Worm (Caenorhabditis elegans) whole organism, L4 larva: ENCODE measurements around the gene gphr-2.
A peak's percentile ranks its signal among the peaks of the same experiment; 100 is the strongest.

Source experiments
- F26F4.8 ChIP-seq: fragments of 200-800 bp; sonication (Bioruptor generic); conservative IDR thresholded peaks from 2 replicates; pipeline ENCODE4 v1.3.6; 2022; ENCODE audit warnings: missing genetic modification characterization, missing compliant biosample characterization
- F37D6.2 ChIP-seq: sonication (generic microtip); optimal IDR thresholded peaks from 2 replicates; lab custom pipeline; 2016; ENCODE audit warnings: mild to moderate bottlenecking, missing genetic modification characterization, missing compliant biosample characterization
- F44E2.7 ChIP-seq: fragments of 200-800 bp; sonication (Bioruptor generic); IDR thresholded peaks from 2 replicates; pipeline ENCODE4 v2.1.2; 2022; ENCODE audit warnings: missing genetic modification characterization, missing compliant biosample characterization
- T26A8.4 ChIP-seq: fragments of 200-800 bp; sonication (Bioruptor generic); IDR thresholded peaks from 2 replicates; pipeline ENCODE4 v1.3.6; 2022; ENCODE audit warnings: missing genetic modification characterization, missing compliant biosample characterization
- Y105C5A.15 ChIP-seq: fragments of 200-800 bp; sonication (Bioruptor generic); IDR thresholded peaks from 2 replicates; pipeline ENCODE4 v1.3.6; 2022; ENCODE audit warnings: missing genetic modification characterization, missing compliant biosample characterization
- Y48G9A.11 ChIP-seq: fragments of 200-800 bp; sonication (Bioruptor generic); IDR thresholded peaks from 2 replicates; pipeline ENCODE4 v1.3.6; 2022; ENCODE audit warnings: missing genetic modification reagents, missing genetic modification characterization, missing compliant biosample characterization
- aha-1 ChIP-seq: fragments of 150-350 bp; peaks from one replicate; lab custom pipeline; 2014; ENCODE audit warnings: missing biosample characterization, missing genetic modification characterization
- arid-1 ChIP-seq: fragments of 200-800 bp; sonication (Bioruptor generic); conservative IDR thresholded peaks from 2 replicates; pipeline ENCODE4 v1.3.6; 2022; ENCODE audit warnings: missing genetic modification reagents, missing genetic modification characterization, missing compliant biosample characterization
- ceh-20 ChIP-seq: fragments of 200-800 bp; sonication (Bioruptor generic); IDR thresholded peaks from 2 replicates; pipeline ENCODE4 v1.3.6; 2022; ENCODE audit warnings: missing genetic modification reagents, missing genetic modification characterization, missing compliant biosample characterization
- ceh-28 ChIP-seq: fragments of 150-350 bp; optimal IDR thresholded peaks from 2 replicates; lab custom pipeline; 2014; ENCODE audit warnings: missing biosample characterization, missing genetic modification reagents, missing genetic modification characterization
- ceh-32 ChIP-seq: sonication (generic microtip); optimal IDR thresholded peaks from 2 replicates; lab custom pipeline; 2016; ENCODE audit warnings: mild to moderate bottlenecking, missing genetic modification characterization, missing compliant biosample characterization; ENCODE audit not compliant: poor library complexity
- ceh-62 ChIP-seq: sonication (generic microtip); optimal IDR thresholded peaks from 2 replicates; lab custom pipeline; 2017; ENCODE audit warnings: missing biosample characterization, missing genetic modification characterization
- ctbp-1 ChIP-seq: fragments of 200-800 bp; sonication (Bioruptor generic); IDR thresholded peaks from 2 replicates; pipeline ENCODE4 v1.3.6; 2022; ENCODE audit warnings: missing genetic modification reagents, missing genetic modification characterization, missing compliant biosample characterization
- daf-16 ChIP-seq, 3 experiments: sonication (generic microtip); optimal IDR thresholded peaks; 2 replicates each; lab custom pipeline; 2016 to 2017; ENCODE audit warnings: missing genetic modification characterization in 3 of 3, missing genetic modification reagents in 3 of 3, mild to moderate bottlenecking in 2 of 3, missing compliant biosample characterization in 2 of 3, missing biosample characterization in 1 of 3, moderate library complexity in 1 of 3
- daf-19 ChIP-seq: fragments of 200-800 bp; sonication (Bioruptor generic); conservative IDR thresholded peaks from 2 replicates; pipeline ENCODE4 v1.3.6; 2022; ENCODE audit warnings: missing genetic modification characterization, missing compliant biosample characterization
- egl-27 ChIP-seq: sonication (generic microtip); optimal IDR thresholded peaks from 3 replicates; lab custom pipeline; 2017; ENCODE audit warnings: missing biosample characterization, missing genetic modification reagents, missing genetic modification characterization
- gei-8 ChIP-seq: fragments of 200-800 bp; sonication (Bioruptor generic); optimal IDR thresholded peaks from 2 replicates; lab custom pipeline; 2018; ENCODE audit warnings: mild to moderate bottlenecking, missing genetic modification characterization, missing compliant biosample characterization
- hlh-11 ChIP-seq: fragments of 200-800 bp; sonication (Bioruptor generic); optimal IDR thresholded peaks from 2 replicates; lab custom pipeline; 2018; ENCODE audit warnings: mild to moderate bottlenecking, missing genetic modification characterization, missing compliant biosample characterization
- hlh-30 ChIP-seq: sonication (generic microtip); optimal IDR thresholded peaks from 2 replicates; lab custom pipeline; 2017; ENCODE audit warnings: antibody characterized with exemption, mild to moderate bottlenecking, missing genetic modification characterization, missing compliant biosample characterization; ENCODE audit not compliant: insufficient read depth
- hmg-1.1 ChIP-seq: fragments of 200-800 bp; sonication (Bioruptor generic); IDR thresholded peaks from 2 replicates; pipeline ENCODE4 v1.3.6; 2022; ENCODE audit warnings: missing genetic modification reagents, missing genetic modification characterization, missing compliant biosample characterization
- lin-29 ChIP-seq: fragments of 200-800 bp; sonication (Bioruptor generic); IDR thresholded peaks from 2 replicates; pipeline ENCODE4 v1.3.6; 2022; ENCODE audit warnings: missing genetic modification reagents, missing genetic modification characterization, missing compliant biosample characterization
- lin-39 ChIP-seq: fragments of 150-350 bp; optimal IDR thresholded peaks from 2 replicates; lab custom pipeline; 2014; ENCODE audit warnings: missing biosample characterization, missing genetic modification reagents, missing genetic modification characterization
- mxl-3 ChIP-seq: fragments of 200-800 bp; sonication (Bioruptor generic); optimal IDR thresholded peaks from 2 replicates; lab custom pipeline; 2018; ENCODE audit warnings: mild to moderate bottlenecking, missing genetic modification characterization, missing compliant biosample characterization
- nhr-102 ChIP-seq: sonication (generic microtip); optimal IDR thresholded peaks from 2 replicates; lab custom pipeline; 2016; ENCODE audit warnings: mild to moderate bottlenecking, missing genetic modification characterization, moderate library complexity, missing compliant biosample characterization
- nhr-11 ChIP-seq: fragments of 150-350 bp; optimal IDR thresholded peaks from 2 replicates; lab custom pipeline; 2014; ENCODE audit warnings: missing biosample characterization, missing genetic modification characterization
- nhr-237 ChIP-seq: sonication (generic microtip); optimal IDR thresholded peaks from 2 replicates; lab custom pipeline; 2017; ENCODE audit warnings: missing biosample characterization, missing genetic modification characterization
- nhr-41 ChIP-seq: fragments of 200-800 bp; sonication (Bioruptor generic); IDR thresholded peaks from 2 replicates; pipeline ENCODE4 v1.3.6; 2022; ENCODE audit warnings: missing genetic modification reagents, missing genetic modification characterization, missing compliant biosample characterization
- nhr-42 ChIP-seq: fragments of 200-800 bp; sonication (Bioruptor generic); IDR thresholded peaks from 2 replicates; pipeline ENCODE4 v1.3.6; 2022; ENCODE audit warnings: missing genetic modification characterization, missing compliant biosample characterization
- nhr-48 ChIP-seq: sonication (generic microtip); optimal IDR thresholded peaks from 2 replicates; lab custom pipeline; 2016; ENCODE audit warnings: mild to moderate bottlenecking, missing genetic modification characterization, missing compliant biosample characterization
- nhr-76 ChIP-seq: fragments of 150-350 bp; optimal IDR thresholded peaks from 2 replicates; lab custom pipeline; 2014; ENCODE audit warnings: missing biosample characterization, missing genetic modification characterization
- nhr-77 ChIP-seq: fragments of 150-350 bp; optimal IDR thresholded peaks from 2 replicates; lab custom pipeline; 2014; ENCODE audit warnings: missing biosample characterization, missing genetic modification characterization
- pha-4 ChIP-seq, 2 experiments: fragments of 150-350 bp in 1 of 2; fragments of 200-800 bp in 1 of 2; sonication (Bioruptor generic) in 1 of 2; IDR thresholded peaks in 1 of 2; optimal IDR thresholded peaks in 1 of 2; 2 replicates each; pipeline versions ENCODE4 v1.3.6 to Lab custom; 2014 to 2022; ENCODE audit warnings: missing genetic modification characterization in 2 of 2, missing genetic modification reagents in 2 of 2, missing biosample characterization in 1 of 2, missing compliant biosample characterization in 1 of 2
- set-16 ChIP-seq: fragments of 200-800 bp; sonication (Bioruptor generic); IDR thresholded peaks from 2 replicates; pipeline ENCODE4 v1.3.6; 2022; ENCODE audit warnings: missing genetic modification reagents, missing genetic modification characterization, missing compliant biosample characterization
- snpc-1.2 ChIP-seq: fragments of 200-800 bp; sonication (Bioruptor generic); IDR thresholded peaks from 2 replicates; pipeline ENCODE4 v1.3.6; 2022; ENCODE audit warnings: missing genetic modification reagents, missing genetic modification characterization, missing compliant biosample characterization
- spr-1 ChIP-seq: sonication (generic microtip); optimal IDR thresholded peaks from 2 replicates; lab custom pipeline; 2016; ENCODE audit warnings: mild to moderate bottlenecking, missing genetic modification characterization, missing compliant biosample characterization
- tag-97 ChIP-seq: fragments of 200-800 bp; sonication (Bioruptor generic); IDR thresholded peaks from 2 replicates; pipeline ENCODE4 v1.3.6; 2022; ENCODE audit warnings: missing genetic modification characterization, missing compliant biosample characterization
- unc-39 ChIP-seq: sonication (generic microtip); optimal IDR thresholded peaks from 2 replicates; lab custom pipeline; 2017; ENCODE audit warnings: missing biosample characterization, missing genetic modification characterization
- unc-62 ChIP-seq, 3 experiments: fragments of 150-350 bp in 1 of 3; sonication (generic microtip); optimal IDR thresholded peaks in 2 of 3; peaks in 1 of 3; 1 replicate in 1 of 3; 2 replicates in 2 of 3; lab custom pipeline; 2014 to 2017; ENCODE audit warnings: missing biosample characterization in 3 of 3, missing genetic modification characterization in 3 of 3, missing genetic modification reagents in 3 of 3, missing genotype in 1 of 3
- vab-7 ChIP-seq: fragments of 200-800 bp; sonication (Bioruptor generic); IDR thresholded peaks from 2 replicates; pipeline ENCODE4 v1.3.6; 2022; ENCODE audit warnings: missing genetic modification reagents, missing genetic modification characterization, missing compliant biosample characterization
- zag-1 ChIP-seq: fragments of 150-350 bp; optimal IDR thresholded peaks from 2 replicates; lab custom pipeline; 2014; ENCODE audit warnings: missing biosample characterization, missing genetic modification characterization
- zfp-3 ChIP-seq: fragments of 200-800 bp; sonication (Bioruptor generic); conservative IDR thresholded peaks from 2 replicates; pipeline ENCODE4 v1.3.6; 2022; ENCODE audit warnings: missing genetic modification reagents, missing genetic modification characterization, missing compliant biosample characterization
- ztf-11 ChIP-seq: fragments of 150-350 bp; optimal IDR thresholded peaks from 2 replicates; lab custom pipeline; 2014; ENCODE audit warnings: missing biosample characterization, missing genetic modification characterization

gphr-2 gene

DNA sequence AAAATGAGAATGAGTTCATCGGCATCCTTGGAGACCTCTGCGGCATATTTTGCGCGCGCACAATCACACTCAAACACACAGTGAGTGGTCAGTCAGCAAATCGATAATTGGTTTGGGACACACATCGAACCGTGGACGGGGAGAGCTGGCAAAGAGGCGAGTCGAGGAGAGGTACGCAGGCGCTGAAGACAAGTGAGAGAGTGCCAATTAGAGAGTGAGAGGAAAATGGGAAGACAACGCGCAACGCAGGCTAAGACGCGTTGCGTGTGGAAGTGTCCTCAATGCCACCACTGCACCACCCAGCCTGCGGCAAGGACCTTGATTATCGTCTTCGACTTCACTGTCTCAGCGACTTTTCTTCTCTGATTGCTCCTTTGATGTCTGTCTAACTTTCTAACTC, 10.4 kb downstream of the gphr-2 start (continued):
- TF ChIP-seq tag-97 (GFP tag; lab: Robert Waterston, UW) (no peak), pha-4 (GFP tag; IDR thresholded peaks at IDR 0.05; lab: Robert Waterston, UW) (no peak), pha-4 (tag; optimal IDR thresholded peaks at IDR 0.05; lab: Kevin White, UChicago) (peak; percentile 10)
- TF ChIP-seq, all 104 proteins: peak for 39

DNA sequence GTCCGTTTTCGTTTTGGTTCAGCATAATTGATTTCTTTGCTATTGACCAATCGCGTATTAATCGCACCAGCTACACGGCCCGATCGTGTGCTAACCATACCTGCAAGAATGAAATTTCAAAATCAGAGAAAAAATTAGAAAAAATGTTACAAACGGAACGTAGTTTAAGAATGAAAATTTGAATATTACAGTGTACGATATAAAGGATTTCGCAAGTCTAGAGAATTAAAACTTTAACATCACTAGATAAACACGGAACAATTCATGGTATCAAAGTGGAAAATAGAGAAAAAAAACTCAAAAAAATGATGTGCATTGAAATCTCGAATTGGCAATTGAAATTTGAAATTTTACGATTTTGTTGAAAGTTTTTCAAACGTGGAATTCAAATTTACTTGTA, 11.0 kb downstream of the gphr-2 start, which contains the start of gene madd-3:
madd-3 (minus strand) TSS at position 101 of the 400 bp plus-strand sequence.
- TF ChIP-seq vab-7 = no peak
- no peak for TF ChIP-seq unc-62 (GFP tag; optimal IDR thresholded peaks at IDR 0.05 in 1 of 2; lab: Kevin White, UChicago)
- no peak for TF ChIP-seq unc-62 (tag; optimal IDR thresholded peaks at IDR 0.05; lab: Kevin White, UChicago)
- TF ChIP-seq arid-1 (GFP tag; lab: Robert Waterston, UW) = no peak
- TF ChIP-seq gei-8 (GFP tag; lab: Kevin White, UChicago) = no peak
- no peak for TF ChIP-seq zag-1 (tag; lab: Kevin White, UChicago)
- TF ChIP-seq spr-1 (tag; lab: Kevin White, UChicago) = no peak
- TF ChIP-seq ceh-62 (tag; lab: Kevin White, UChicago) = no peak
- no peak for TF ChIP-seq nhr-77 (tag; lab: Kevin White, UChicago)
- no peak for TF ChIP-seq egl-27 (tag; lab: Kevin White, UChicago)
- TF ChIP-seq ztf-11 = no peak
- TF ChIP-seq nhr-11 = no peak
- TF ChIP-seq nhr-41 (GFP tag; lab: Robert Waterston, UW) = no peak
- no peak for TF ChIP-seq Y105C5A.15 (GFP tag; lab: Robert Waterston, UW)
- no peak for TF ChIP-seq lin-39 (tag; lab: Kevin White, UChicago)
- TF ChIP-seq lin-29 = no peak
- no peak for TF ChIP-seq nhr-48
- no peak for TF ChIP-seq tag-97 (GFP tag; lab: Robert Waterston, UW)
- TF ChIP-seq zfp-3 (GFP tag; lab: Robert Waterston, UW) = no peak

DNA sequence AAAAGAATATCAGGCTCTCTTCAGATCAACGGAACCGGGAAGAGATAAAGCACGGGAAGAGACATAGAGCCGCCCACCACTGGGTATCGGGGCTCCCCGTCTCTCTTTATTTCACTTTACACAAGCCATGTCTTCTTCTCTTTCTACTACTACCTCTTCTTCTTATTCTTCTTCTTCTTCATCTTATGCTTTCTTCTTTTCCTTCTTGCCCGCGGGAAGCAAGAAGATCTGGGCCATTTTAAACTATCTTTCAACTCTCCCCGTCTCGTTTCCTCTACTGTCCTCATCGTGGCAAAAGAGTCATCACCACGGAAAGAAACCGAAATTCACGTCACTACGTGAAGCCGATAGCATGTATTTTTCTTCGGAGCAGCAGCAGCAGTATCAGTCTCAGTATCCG, 14.9 kb downstream of the gphr-2 start:
- no peak for TF ChIP-seq gei-8 (GFP tag; lab: Kevin White, UChicago)
- no peak for TF ChIP-seq ceh-20
- peak; percentile 22; the same call in 1 of the 2 replicates for TF ChIP-seq set-16 (GFP tag; lab: Robert Waterston, UW)
- no peak for TF ChIP-seq ctbp-1 (GFP tag; lab: Robert Waterston, UW)
- no peak for TF ChIP-seq F37D6.2 (tag; lab: Kevin White, UChicago)
- peak in 1 of 2 experiments; percentile 72 for TF ChIP-seq daf-16 (GFP tag; optimal IDR thresholded peaks at IDR 0.05; lab: Kevin White, UChicago)
- no peak for TF ChIP-seq daf-16 (tag; optimal IDR thresholded peaks at IDR 0.05; lab: Kevin White, UChicago)
- no peak for TF ChIP-seq nhr-76 (tag; lab: Kevin White, UChicago)
- TF ChIP-seq nhr-237 = no peak
- TF ChIP-seq hlh-11 (tag; lab: Kevin White, UChicago) = peak; percentile 29
- TF ChIP-seq nhr-11 = peak; percentile 19
- TF ChIP-seq aha-1 = peak; percentile 47
- TF ChIP-seq daf-19 (GFP tag; lab: Robert Waterston, UW) = no peak
- TF ChIP-seq ceh-28 = no peak
- no peak for TF ChIP-seq unc-39 (tag; lab: Kevin White, UChicago)
- TF ChIP-seq, all 104 proteins: peak for 5

DNA sequence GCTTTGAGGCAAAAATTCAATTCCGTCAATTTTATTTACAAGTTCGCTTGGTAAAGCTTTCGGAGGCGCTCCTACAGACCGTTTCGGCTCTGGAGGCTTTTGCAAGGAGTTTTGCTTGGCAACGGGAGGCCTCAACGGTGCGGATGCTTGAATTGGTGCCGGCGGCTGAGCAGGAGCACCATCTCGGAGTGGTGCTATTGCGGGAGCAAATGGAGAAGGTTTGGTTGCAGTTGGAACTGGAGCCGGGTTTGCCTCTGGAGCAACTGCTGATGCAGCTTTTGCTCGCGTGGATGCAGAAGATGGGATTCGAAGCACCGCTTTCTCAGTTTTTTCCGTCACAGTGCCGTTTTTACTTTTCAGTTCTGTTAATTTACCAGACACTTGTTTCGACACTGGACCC, 17.6 kb downstream of the gphr-2 start:
- TF ChIP-seq set-16 (GFP tag; lab: Robert Waterston, UW) (peak; percentile 82), F26F4.8 (GFP tag; lab: Robert Waterston, UW) (no peak), aha-1 (peak; percentile 73)

DNA sequence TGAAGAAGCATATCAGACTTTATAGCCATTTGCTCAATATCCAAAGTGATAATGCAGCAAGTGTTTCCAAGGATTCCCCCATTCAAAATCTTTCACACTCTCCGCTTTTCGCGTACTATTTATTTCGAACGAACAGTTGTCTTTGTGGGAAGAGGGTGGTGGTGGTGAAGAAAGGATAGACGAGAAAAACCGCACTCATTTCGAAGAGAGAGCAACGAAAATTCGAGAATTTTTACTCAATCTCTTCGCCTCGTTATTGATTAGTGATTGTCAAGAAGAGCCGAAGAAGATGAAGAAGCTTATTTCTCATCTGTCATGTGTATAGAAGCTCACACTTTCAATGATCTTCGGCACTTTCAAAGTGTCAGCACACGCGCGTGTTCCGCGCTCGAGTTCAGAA, 19.7 kb downstream of the gphr-2 start:
- TF ChIP-seq ztf-11 (no peak), nhr-102 (tag; lab: Kevin White, UChicago) (no peak), hlh-11 (tag; lab: Kevin White, UChicago) (peak; percentile 53), F44E2.7 (GFP tag; lab: Robert Waterston, UW) (no peak), nhr-42 (GFP tag; lab: Robert Waterston, UW) (no peak), Y48G9A.11 (GFP tag; lab: Robert Waterston, UW) (no peak), zag-1 (tag; lab: Kevin White, UChicago) (no peak), F26F4.8 (GFP tag; lab: Robert Waterston, UW) (no peak), ceh-32 (tag; lab: Kevin White, UChicago) (no peak), aha-1 (peak; percentile 85), unc-39 (tag; lab: Kevin White, UChicago) (no peak), T26A8.4 (GFP tag; lab: Robert Waterston, UW) (no peak), hlh-30 (tag; lab: Kevin White, UChicago) (peak; percentile 33), snpc-1.2 (no peak), daf-16 (GFP tag; optimal IDR thresholded peaks at IDR 0.05; lab: Kevin White, UChicago) (peak in 1 of 2 experiments; percentile 84), daf-16 (tag; optimal IDR thresholded peaks at IDR 0.05; lab: Kevin White, UChicago) (no peak), spr-1 (tag; lab: Kevin White, UChicago) (no peak), mxl-3 (GFP tag; lab: Kevin White, UChicago) (no peak), hmg-1.1 (GFP tag; lab: Robert Waterston, UW) (peak; percentile 25; the same call in 1 of the 2 replicates)
